Worm (Caenorhabditis elegans) whole organism, mixed stage, embryonic: Measurements from ENCODE around the gene mksr-1.

Experiments
- cnd-1 ChIP-seq: fragments of 200-800 bp; sonication (Bioruptor generic); optimal IDR thresholded peaks from 2 replicates; lab custom pipeline; 2018; ENCODE audit warnings: mild to moderate bottlenecking, missing genetic modification characterization, missing compliant biosample characterization
- lin-13 ChIP-seq: fragments of 150-350 bp; optimal IDR thresholded peaks from 2 replicates; lab custom pipeline; 2014; ENCODE audit warnings: missing biosample characterization, missing genetic modification characterization
- lin-32 ChIP-seq: fragments of 200-800 bp; sonication (Bioruptor generic); optimal IDR thresholded peaks from 2 replicates; lab custom pipeline; 2018; ENCODE audit warnings: mild to moderate bottlenecking, missing genetic modification characterization, missing compliant biosample characterization
- mep-1 ChIP-seq: fragments of 150-350 bp; optimal IDR thresholded peaks from 2 replicates; lab custom pipeline; 2017; ENCODE audit warnings: missing biosample characterization, missing genetic modification reagents, missing genetic modification characterization, inconsistent platforms

DNA sequence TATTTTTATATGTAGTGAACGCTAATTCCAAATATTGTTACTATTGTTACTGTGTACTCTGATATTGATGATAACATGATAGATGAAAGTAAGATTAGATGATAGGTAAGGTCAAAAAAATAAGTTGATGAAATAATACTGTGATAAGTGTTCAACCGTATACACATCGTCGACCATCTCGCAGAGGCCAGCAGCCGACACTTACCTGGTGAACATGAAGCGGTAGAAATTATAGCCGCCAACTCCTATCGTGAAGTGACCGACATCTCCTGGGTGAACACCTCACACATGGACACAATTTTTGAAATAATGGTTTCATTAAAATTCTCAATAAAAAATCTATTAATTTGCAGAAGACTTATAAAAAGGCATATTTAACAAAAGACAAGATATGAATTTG, 41.6 kb downstream of the mksr-1 start:
- TF ChIP-seq lin-13 (tag; lab: Kevin White, UChicago) (no peak), mep-1 (tag; lab: Kevin White, UChicago) (no peak), lin-32 (no peak), cnd-1 (no peak)
